Fruit fly (Drosophila melanogaster) whole organism, wandering third instar larva: ENCODE data around the gene CG9173.

Experiments
- Abd-B ChIP-seq: fragments of >200 bp; optimal IDR thresholded peaks from 2 replicates; lab custom pipeline; 2017; ENCODE audit warnings: missing biosample characterization, missing genetic modification characterization
- CG32264 ChIP-seq: fragments of 200-800 bp; sonication (Bioruptor generic); optimal IDR thresholded peaks from 2 replicates; lab custom pipeline; 2016; ENCODE audit warnings: missing biosample characterization, missing genetic modification characterization
- CG9705 ChIP-seq: fragments of 200-800 bp; sonication (Bioruptor generic); optimal IDR thresholded peaks from 2 replicates; lab custom pipeline; 2018; ENCODE audit warnings: missing biosample characterization, mild to moderate bottlenecking, missing genetic modification characterization
- CrebA ChIP-seq: fragments of 200-800 bp; sonication (Bioruptor generic); optimal IDR thresholded peaks from 2 replicates; lab custom pipeline; 2016; ENCODE audit warnings: missing biosample characterization, mild to moderate bottlenecking, missing genetic modification characterization, borderline replicate concordance
- Dfd ChIP-seq: fragments of >200 bp; optimal IDR thresholded peaks from 2 replicates; lab custom pipeline; 2017; ENCODE audit warnings: missing biosample characterization, missing genetic modification characterization
- Dif ChIP-seq: fragments of 200-275, 200-300 bp; sonication (Bioruptor generic); optimal IDR thresholded peaks from 2 replicates; lab custom pipeline; 2018; ENCODE audit warnings: missing biosample characterization, missing genetic modification characterization; ENCODE audit not compliant: partially characterized antibody
- GATAd ChIP-seq: sonication (Bioruptor generic); optimal IDR thresholded peaks from 2 replicates; lab custom pipeline; 2016; ENCODE audit warnings: missing biosample characterization, missing genetic modification characterization
- HLH106 ChIP-seq: fragments of 200-800 bp; optimal IDR thresholded peaks from 3 replicates; lab custom pipeline; 2019; ENCODE audit warnings: missing biosample characterization, mild to moderate bottlenecking, missing genetic modification characterization, moderate library complexity
- Hnf4 ChIP-seq: fragments of 200-800 bp; sonication (Bioruptor generic); optimal IDR thresholded peaks from 2 replicates; lab custom pipeline; 2016; ENCODE audit warnings: missing biosample characterization, mild to moderate bottlenecking, missing genetic modification characterization
- Hr78 ChIP-seq: fragments of >200 bp; optimal IDR thresholded peaks from 2 replicates; lab custom pipeline; 2017; ENCODE audit warnings: missing biosample characterization, missing genetic modification characterization
- Hr83 ChIP-seq: fragments of 200-300 bp; sonication (Bioruptor generic); optimal IDR thresholded peaks from 2 replicates; lab custom pipeline; 2016; ENCODE audit warnings: missing biosample characterization, mild to moderate bottlenecking, missing genetic modification characterization, moderate library complexity; ENCODE audit not compliant: poor library complexity, severe bottlenecking
- Jra ChIP-seq: sonication (Bioruptor generic); optimal IDR thresholded peaks from 2 replicates; lab custom pipeline; 2016; ENCODE audit warnings: missing biosample characterization, missing genetic modification characterization
- Mio ChIP-seq: sonication (Bioruptor generic); optimal IDR thresholded peaks from 2 replicates; lab custom pipeline; 2016; ENCODE audit warnings: missing biosample characterization, missing genetic modification characterization
- Myc ChIP-seq: fragments of >200 bp; optimal IDR thresholded peaks from 2 replicates; lab custom pipeline; 2017
- N ChIP-seq: fragments of >200 bp; optimal IDR thresholded peaks from 2 replicates; lab custom pipeline; 2018; ENCODE audit warnings: missing biosample characterization, missing external identifiers, missing genetic modification characterization
- OdsH ChIP-seq: fragments of 200-800 bp; sonication (Bioruptor generic); optimal IDR thresholded peaks from 2 replicates; lab custom pipeline; 2016; ENCODE audit warnings: missing biosample characterization, mild to moderate bottlenecking, missing genetic modification characterization
- Rel ChIP-seq, 2 experiments: fragments of 200-800 bp; sonication (Bioruptor generic) in 1 of 2; optimal IDR thresholded peaks; 2 replicates in 1 of 2; 3 replicates in 1 of 2; lab custom pipeline; 2016 to 2019; ENCODE audit warnings: mild to moderate bottlenecking in 2 of 2, missing biosample characterization in 2 of 2, missing genetic modification characterization in 2 of 2, moderate library complexity in 1 of 2
- Sp1 ChIP-seq: fragments of 200-800 bp; sonication (Bioruptor generic); optimal IDR thresholded peaks from 3 replicates; lab custom pipeline; 2019; ENCODE audit warnings: missing biosample characterization, mild to moderate bottlenecking, missing genetic modification characterization, moderate library complexity
- Vsx2 ChIP-seq: fragments of 200-300, 225-300 bp; sonication (Bioruptor generic); optimal IDR thresholded peaks from 2 replicates; lab custom pipeline; 2018; ENCODE audit warnings: missing biosample characterization, missing genetic modification characterization; ENCODE audit not compliant: partially characterized antibody
- br ChIP-seq: fragments of 200-800 bp; sonication (Bioruptor generic); optimal IDR thresholded peaks from 2 replicates; lab custom pipeline; 2016; ENCODE audit warnings: missing biosample characterization, missing genetic modification characterization
- brk ChIP-seq: fragments of 200-800 bp; sonication (Bioruptor generic); optimal IDR thresholded peaks from 2 replicates; lab custom pipeline; 2016; ENCODE audit warnings: missing biosample characterization, mild to moderate bottlenecking, missing genetic modification characterization
- dl ChIP-seq, 2 experiments: fragments of 175-275, 200-275 bp in 1 of 2; fragments of 200-275 bp in 1 of 2; sonication (Bioruptor generic); optimal IDR thresholded peaks; lab custom pipeline; 2018; ENCODE audit warnings: mild to moderate bottlenecking in 2 of 2, missing biosample characterization in 2 of 2, missing genetic modification characterization in 2 of 2, moderate library complexity in 2 of 2; ENCODE audit not compliant: partially characterized antibody in 2 of 2, insufficient read depth in 1 of 2
- dmrt93B ChIP-seq: fragments of 200-800 bp; sonication (Bioruptor generic); optimal IDR thresholded peaks from 2 replicates; lab custom pipeline; 2018; ENCODE audit warnings: missing biosample characterization, mild to moderate bottlenecking, missing genetic modification characterization
- dsf ChIP-seq: sonication (Bioruptor generic); optimal IDR thresholded peaks from 2 replicates; lab custom pipeline; 2016; ENCODE audit warnings: missing biosample characterization, missing genetic modification characterization, borderline replicate concordance
- ey ChIP-seq: fragments of 200-800 bp; sonication (Bioruptor generic); optimal IDR thresholded peaks from 2 replicates; lab custom pipeline; 2016; ENCODE audit warnings: missing biosample characterization, missing genetic modification characterization
- foxo ChIP-seq, 2 experiments: fragments of 200-800 bp; sonication (Bioruptor generic); optimal IDR thresholded peaks; 2 replicates in 1 of 2; 3 replicates in 1 of 2; lab custom pipeline; 2016 to 2017; ENCODE audit warnings: missing biosample characterization in 2 of 2, missing genetic modification characterization in 2 of 2
- fru ChIP-seq: fragments of 200-800 bp; sonication (Bioruptor generic); optimal IDR thresholded peaks from 3 replicates; lab custom pipeline; 2016; ENCODE audit warnings: missing biosample characterization, mild to moderate bottlenecking, missing genetic modification characterization
- h ChIP-seq: fragments of 200-800 bp; sonication (Bioruptor generic); optimal IDR thresholded peaks from 3 replicates; lab custom pipeline; 2016; ENCODE audit warnings: missing biosample characterization, mild to moderate bottlenecking, missing genetic modification characterization
- jim ChIP-seq: fragments of 175-275, 200-325 bp; sonication (Bioruptor generic); optimal IDR thresholded peaks from 2 replicates; lab custom pipeline; 2016; ENCODE audit warnings: missing biosample characterization, mild to moderate bottlenecking, missing genetic modification characterization
- lola ChIP-seq: fragments of >200 bp; optimal IDR thresholded peaks from 2 replicates; lab custom pipeline; 2017; ENCODE audit warnings: missing biosample characterization, missing genetic modification characterization
- pan ChIP-seq: fragments of >200 bp; optimal IDR thresholded peaks from 2 replicates; lab custom pipeline; 2017
- psq ChIP-seq: fragments of 200-800 bp; sonication (Bioruptor generic); optimal IDR thresholded peaks from 3 replicates; lab custom pipeline; 2017; ENCODE audit warnings: missing biosample characterization, mild to moderate bottlenecking, missing genetic modification characterization, moderate library complexity
- rgr ChIP-seq: fragments of 200-800 bp; sonication (Bioruptor generic); optimal IDR thresholded peaks from 3 replicates; lab custom pipeline; 2016; ENCODE audit warnings: missing biosample characterization, mild to moderate bottlenecking, missing genetic modification characterization
- sage ChIP-seq: fragments of 200-800 bp; sonication (Bioruptor generic); optimal IDR thresholded peaks from 2 replicates; lab custom pipeline; 2016; ENCODE audit warnings: missing biosample characterization, mild to moderate bottlenecking, missing genetic modification characterization
- sv ChIP-seq: fragments of 200-800 bp; sonication (Bioruptor generic); optimal IDR thresholded peaks from 3 replicates; lab custom pipeline; 2016; ENCODE audit warnings: missing biosample characterization, missing genetic modification characterization
- tai ChIP-seq: sonication (Bioruptor generic); optimal IDR thresholded peaks from 2 replicates; lab custom pipeline; 2016; ENCODE audit warnings: missing biosample characterization, missing genetic modification characterization
- usp ChIP-seq: fragments of >200 bp; optimal IDR thresholded peaks from 2 replicates; lab custom pipeline; 2017; ENCODE audit warnings: missing biosample characterization, missing genetic modification characterization
- woc ChIP-seq: sonication (Bioruptor generic); optimal IDR thresholded peaks from 2 replicates; lab custom pipeline; 2016; ENCODE audit warnings: missing biosample characterization, mild to moderate bottlenecking, missing genetic modification characterization

The CG9173 gene

dm6 chr3L:1464465-1464864, 41.2 kb upstream of the CG9173 start:
- no peak for TF ChIP-seq Abd-B (GFP tag; lab: Kevin White, UChicago)
- TF ChIP-seq ey, result peak; percentile 20
- no peak for TF ChIP-seq Sp1 (GFP tag; lab: Kevin White, UChicago)
- TF ChIP-seq Myc, result no peak
- no peak for TF ChIP-seq CG32264 (GFP tag; lab: Kevin White, UChicago)
- TF ChIP-seq N (GFP tag; lab: Kevin White, UChicago), result no peak
- no peak for TF ChIP-seq Rel (GFP tag; optimal IDR thresholded peaks at IDR 0.05; lab: Kevin White, UChicago)
- no peak for TF ChIP-seq Rel (tag; optimal IDR thresholded peaks at IDR 0.05; lab: Kevin White, UChicago)
- TF ChIP-seq psq, result peak; percentile 17
- TF ChIP-seq tai (GFP tag; lab: Kevin White, UChicago), result no peak
- TF ChIP-seq sv, result no peak
- no peak for TF ChIP-seq Jra
- peak; percentile 10 for TF ChIP-seq Hnf4
- no peak for TF ChIP-seq HLH106 (tag; lab: Kevin White, UChicago)
- no peak for TF ChIP-seq usp (GFP tag; lab: Kevin White, UChicago)
- TF ChIP-seq Dif (GFP tag; lab: Kevin White, UChicago), result no peak
- TF ChIP-seq Hr78 (GFP tag; lab: Kevin White, UChicago), result no peak
- no peak for TF ChIP-seq GATAd (GFP tag; lab: Kevin White, UChicago)
- TF ChIP-seq sage (GFP tag; lab: Kevin White, UChicago), result no peak
- no peak for TF ChIP-seq brk (GFP tag; lab: Kevin White, UChicago)
- TF ChIP-seq fru, result no peak
- TF ChIP-seq h (GFP tag; lab: Kevin White, UChicago), result peak; percentile 11
- no peak for TF ChIP-seq woc (GFP tag; lab: Kevin White, UChicago)
- peak; percentile 42 for TF ChIP-seq rgr
- no peak for TF ChIP-seq lola (GFP tag; lab: Kevin White, UChicago)
- no peak for TF ChIP-seq Mio (GFP tag; lab: Kevin White, UChicago)
- no peak for TF ChIP-seq pan (lab: Kevin White, UChicago)
- peak; percentile 1 for TF ChIP-seq br (GFP tag; lab: Kevin White, UChicago)
- no peak for TF ChIP-seq Hr83 (GFP tag; lab: Kevin White, UChicago)
- TF ChIP-seq foxo (GFP tag; optimal IDR thresholded peaks at IDR 0.05; lab: Kevin White, UChicago), result peak in 1 of 2 experiments; percentile 45
- no peak for TF ChIP-seq Dfd (GFP tag; lab: Kevin White, UChicago)
- TF ChIP-seq dmrt93B (GFP tag; lab: Kevin White, UChicago), result no peak
- TF ChIP-seq dsf (GFP tag; lab: Kevin White, UChicago), result no peak
- no peak for TF ChIP-seq Vsx2 (GFP tag; lab: Kevin White, UChicago)
- peak; percentile 10 for TF ChIP-seq OdsH
- TF ChIP-seq jim, result peak; percentile 33
- TF ChIP-seq CrebA (GFP tag; lab: Kevin White, UChicago), result no peak
- TF ChIP-seq CG9705 (GFP tag; lab: Kevin White, UChicago), result no peak
- TF ChIP-seq dl (GFP tag; optimal IDR thresholded peaks at IDR 0.05; lab: Kevin White, UChicago; ENCODE audit: insufficient read depth in 1 of 2, partially characterized antibody in 2 of 2), result no peak

- TF ChIP-seq Mio (GFP tag; lab: Kevin White, UChicago) (no peak), dsf (GFP tag; lab: Kevin White, UChicago) (no peak), h (GFP tag; lab: Kevin White, UChicago) (no peak), fru (peak; percentile 3), ey (no peak), jim (peak; percentile 57), Myc (no peak), Hr83 (GFP tag; lab: Kevin White, UChicago) (no peak), Abd-B (GFP tag; lab: Kevin White, UChicago) (no peak), woc (GFP tag; lab: Kevin White, UChicago) (no peak), psq (no peak), CrebA (GFP tag; lab: Kevin White, UChicago) (peak; percentile 23), Hnf4 (peak; percentile 18), GATAd (GFP tag; lab: Kevin White, UChicago) (no peak), tai (GFP tag; lab: Kevin White, UChicago) (no peak), Dfd (GFP tag; lab: Kevin White, UChicago) (no peak), dl (GFP tag; optimal IDR thresholded peaks at IDR 0.05; lab: Kevin White, UChicago; ENCODE audit: insufficient read depth in 1 of 2, partially characterized antibody in 2 of 2) (no peak), Vsx2 (GFP tag; lab: Kevin White, UChicago) (peak; percentile 8), Rel (GFP tag; optimal IDR thresholded peaks at IDR 0.05; lab: Kevin White, UChicago) (no peak), Rel (tag; optimal IDR thresholded peaks at IDR 0.05; lab: Kevin White, UChicago) (peak; percentile 29), lola (GFP tag; lab: Kevin White, UChicago) (no peak), Dif (GFP tag; lab: Kevin White, UChicago) (peak; percentile 70), br (GFP tag; lab: Kevin White, UChicago) (peak; percentile 5), foxo (GFP tag; optimal IDR thresholded peaks at IDR 0.05; lab: Kevin White, UChicago) (peak in 1 of 2 experiments; percentile 17), CG9705 (GFP tag; lab: Kevin White, UChicago) (no peak), rgr (peak; percentile 39), brk (GFP tag; lab: Kevin White, UChicago) (no peak), CG32264 (GFP tag; lab: Kevin White, UChicago) (no peak), HLH106 (tag; lab: Kevin White, UChicago) (peak; percentile 6), N (GFP tag; lab: Kevin White, UChicago) (no peak), Hr78 (GFP tag; lab: Kevin White, UChicago) (no peak), sv (no peak), pan (lab: Kevin White, UChicago) (no peak), Jra (no peak), OdsH (no peak), usp (GFP tag; lab: Kevin White, UChicago) (no peak), sage (GFP tag; lab: Kevin White, UChicago) (no peak), Sp1 (GFP tag; lab: Kevin White, UChicago) (peak; percentile 30), dmrt93B (GFP tag; lab: Kevin White, UChicago) (no peak)
Observed at dm6 chr3L:1463547-1463946, 40.3 kb upstream of the CG9173 start, which contains the start of gene rho. TSS of gene rho (plus strand) at chr3L:1463811.
